Worm (Caenorhabditis elegans): ENCODE measurements around the gene F20G2.3.

F20G2.3 gene

ce11 chrV:13808462-13808867 lies 40.2 kb upstream of the F20G2.3 start (continued):
- no peak for TF ChIP-seq egl-13 (tag; optimal IDR thresholded peaks at IDR 0.05)
- TF ChIP-seq unc-62 (GFP tag; optimal IDR thresholded peaks at IDR 0.05): no peak
- TF ChIP-seq fos-1 (tag; optimal IDR thresholded peaks at IDR 0.05): peak; percentile 56
- no peak for TF ChIP-seq nhr-28 (tag; optimal IDR thresholded peaks at IDR 0.05)
- TF ChIP-seq sptf-1 (tag; optimal IDR thresholded peaks at IDR 0.05): no peak
- TF ChIP-seq lsy-2 (tag; optimal IDR thresholded peaks at IDR 0.05): peak; percentile 30 to 73
- no peak for TF ChIP-seq elt-3 (tag; optimal IDR thresholded peaks at IDR 0.05)
- no peak for TF ChIP-seq ets-5 (GFP tag; IDR thresholded peaks at IDR 0.05)
- no peak for TF ChIP-seq hpl-2 (GFP tag; optimal IDR thresholded peaks at IDR 0.05)
- TF ChIP-seq blmp-1 (tag; optimal IDR thresholded peaks at IDR 0.05): peak; percentile 64
- no peak for TF ChIP-seq grh-1 (GFP tag; IDR thresholded peaks at IDR 0.05)
- peak; percentile 3 for TF ChIP-seq unc-86 (tag; optimal IDR thresholded peaks at IDR 0.05)
- TF ChIP-seq unc-98 (GFP tag; IDR thresholded peaks at IDR 0.05): no peak
- no peak for TF ChIP-seq sup-37 (GFP tag; optimal IDR thresholded peaks at IDR 0.05)
- no peak for TF ChIP-seq egl-27 (tag; optimal IDR thresholded peaks at IDR 0.05)
- peak in 2 of 3 experiments; percentile 39 to 61 for TF ChIP-seq dpl-1 (GFP tag; optimal IDR thresholded peaks at IDR 0.05)
- TF ChIP-seq aha-1 (tag; optimal IDR thresholded peaks at IDR 0.05): no peak
- peak in 1 of 2 experiments; percentile 68 for TF ChIP-seq mdl-1 (tag; optimal IDR thresholded peaks at IDR 0.05)
- no peak for TF ChIP-seq fkh-4 (tag; optimal IDR thresholded peaks at IDR 0.05; ENCODE audit: borderline replicate concordance)
- no peak for TF ChIP-seq lir-3 (tag; optimal IDR thresholded peaks at IDR 0.05; ENCODE audit: poor library complexity)
- no peak for TF ChIP-seq efl-3 (GFP tag; optimal IDR thresholded peaks at IDR 0.05)
- no peak for TF ChIP-seq nhr-84 (tag; optimal IDR thresholded peaks at IDR 0.05)
- TF ChIP-seq ceh-82 (tag; optimal IDR thresholded peaks at IDR 0.05): peak; percentile 8 to 71 (median 45)
- TF ChIP-seq pag-3 (tag; optimal IDR thresholded peaks at IDR 0.05; ENCODE audit: borderline replicate concordance, insufficient read depth): no peak
- no peak for TF ChIP-seq sox-4 (tag; optimal IDR thresholded peaks at IDR 0.05)
- TF ChIP-seq vab-15 (tag; optimal IDR thresholded peaks at IDR 0.05): no peak
- TF ChIP-seq nhr-85 (tag): no peak
- peak; percentile 61 for TF ChIP-seq jun-1 (tag; optimal IDR thresholded peaks at IDR 0.05)
- TF ChIP-seq alr-1 (tag; optimal IDR thresholded peaks at IDR 0.05; ENCODE audit: borderline replicate concordance): no peak
- no peak for TF ChIP-seq C04F5.9 (tag; optimal IDR thresholded peaks at IDR 0.05)
- no peak for TF ChIP-seq aly-2 (tag; optimal IDR thresholded peaks at IDR 0.05)
- no peak for TF ChIP-seq unc-30 (tag; optimal IDR thresholded peaks at IDR 0.05)
- TF ChIP-seq snpc-4 (tag; optimal IDR thresholded peaks at IDR 0.05): peak; percentile 48
- peak; percentile 74 for TF ChIP-seq nhr-71 (tag; optimal IDR thresholded peaks at IDR 0.05)
- no peak for TF ChIP-seq Y116A8C.19 (tag; optimal IDR thresholded peaks at IDR 0.05; ENCODE audit: borderline replicate concordance)
- TF ChIP-seq lin-15B (tag; optimal IDR thresholded peaks at IDR 0.05): no peak
- TF ChIP-seq ceh-63 (GFP tag; optimal IDR thresholded peaks at IDR 0.05): no peak
- no peak for TF ChIP-seq irx-1 (tag; optimal IDR thresholded peaks at IDR 0.05)
- TF ChIP-seq xbp-1 (tag; optimal IDR thresholded peaks at IDR 0.05): no peak
- TF ChIP-seq lin-14 (GFP tag; optimal IDR thresholded peaks at IDR 0.05): peak; percentile 93
- TF ChIP-seq skn-1 (tag; optimal IDR thresholded peaks at IDR 0.05): peak; percentile 8
- TF ChIP-seq swsn-7 (tag; optimal IDR thresholded peaks at IDR 0.05): peak; percentile 52
- TF ChIP-seq nhr-237 (tag; optimal IDR thresholded peaks at IDR 0.05): no peak
- TF ChIP-seq zag-1 (tag; optimal IDR thresholded peaks at IDR 0.05): no peak
- TF ChIP-seq fkh-8 (tag; optimal IDR thresholded peaks at IDR 0.05): peak; percentile 67
- no peak for TF ChIP-seq nhr-90 (tag; optimal IDR thresholded peaks at IDR 0.05; ENCODE audit: poor library complexity)
- peak; percentile 83 for TF ChIP-seq mep-1 (tag; optimal IDR thresholded peaks at IDR 0.05)
- no peak for TF ChIP-seq zip-4 (GFP tag; optimal IDR thresholded peaks at IDR 0.05)
- no peak for TF ChIP-seq F16B12.6 (tag; optimal IDR thresholded peaks at IDR 0.05)
- no peak for TF ChIP-seq nhr-12 (tag; optimal IDR thresholded peaks at IDR 0.05)
- TF ChIP-seq unc-130 (tag; optimal IDR thresholded peaks at IDR 0.05): no peak
- peak; percentile 65 for TF ChIP-seq nhr-20 (tag; optimal IDR thresholded peaks at IDR 0.05)
- TF ChIP-seq nhr-76 (tag; optimal IDR thresholded peaks at IDR 0.05): no peak
- no peak for TF ChIP-seq ceh-88 (GFP tag; IDR thresholded peaks at IDR 0.05)
